Worm (Caenorhabditis elegans): Measurements from ENCODE around the gene T11F8.1.

ce11 chrIV:5514789-5515188 lies 35.4 kb downstream of the T11F8.1 start:
- no peak for TF ChIP-seq med-1 (GFP tag; optimal IDR thresholded peaks at IDR 0.05; ENCODE audit: insufficient read depth)
- TF ChIP-seq ref-1 (GFP tag; conservative IDR thresholded peaks at IDR 0.05), result no peak
- TF ChIP-seq cog-1 (tag; optimal IDR thresholded peaks at IDR 0.05), result no peak
- no peak for TF ChIP-seq ztf-23 (GFP tag; IDR thresholded peaks at IDR 0.05)

All from whole organism, midembryonic.